Worm (Caenorhabditis elegans) whole organism, early embryonic: ENCODE data around the gene Y39B6A.9.

Source experiments
- B0310.2 ChIP-seq: sonication (generic microtip); optimal IDR thresholded peaks from 2 replicates; lab custom pipeline; 2016; ENCODE audit warnings: mild to moderate bottlenecking, missing genetic modification characterization, missing compliant biosample characterization
- F13C5.2 ChIP-seq: sonication (generic microtip); optimal IDR thresholded peaks from 2 replicates; lab custom pipeline; 2017; ENCODE audit warnings: mild to moderate bottlenecking, missing genetic modification characterization, inconsistent platforms, missing compliant biosample characterization
- aly-1 ChIP-seq: sonication (generic microtip); optimal IDR thresholded peaks from 2 replicates; lab custom pipeline; 2016; ENCODE audit warnings: missing genetic modification characterization, missing compliant biosample characterization
- ama-1 ChIP-seq: fragments of 150-350 bp; optimal IDR thresholded peaks from 2 replicates; lab custom pipeline; 2014
- ceh-13 ChIP-seq: fragments of 200-800 bp; sonication (Bioruptor generic); optimal IDR thresholded peaks from 2 replicates; lab custom pipeline; 2018; ENCODE audit warnings: mild to moderate bottlenecking, missing genetic modification characterization, missing compliant biosample characterization
- ceh-36 ChIP-seq: sonication (generic microtip); optimal IDR thresholded peaks from 2 replicates; lab custom pipeline; 2016; ENCODE audit warnings: missing genetic modification characterization, inconsistent platforms, missing compliant biosample characterization
- ets-7 ChIP-seq: sonication (generic microtip); optimal IDR thresholded peaks from 2 replicates; lab custom pipeline; 2016; ENCODE audit warnings: missing genotype, missing genetic modification characterization, missing compliant biosample characterization
- flt-1 ChIP-seq: fragments of 200-800 bp; sonication (Bioruptor generic); IDR thresholded peaks from 2 replicates; pipeline ENCODE4 v1.3.6; 2022; ENCODE audit warnings: missing genetic modification characterization, missing compliant biosample characterization
- hmbx-1 ChIP-seq: sonication (generic microtip); optimal IDR thresholded peaks from 2 replicates; lab custom pipeline; 2016; ENCODE audit warnings: mild to moderate bottlenecking, missing genetic modification characterization, missing compliant biosample characterization
- hmg-4 ChIP-seq: fragments of 200-800 bp; sonication (Bioruptor generic); optimal IDR thresholded peaks from 2 replicates; lab custom pipeline; 2018; ENCODE audit warnings: mild to moderate bottlenecking, missing genetic modification characterization, missing compliant biosample characterization
- hnd-1 ChIP-seq: sonication (generic microtip); optimal IDR thresholded peaks from 2 replicates; lab custom pipeline; 2016; ENCODE audit warnings: missing genetic modification characterization, missing compliant biosample characterization
- pes-1 ChIP-seq: fragments of 200-800 bp; sonication (Bioruptor generic); IDR thresholded peaks from 2 replicates; pipeline ENCODE4 v1.3.6; 2022; ENCODE audit warnings: missing genetic modification reagents, missing genetic modification characterization, missing compliant biosample characterization
- scrt-1 ChIP-seq: fragments of 200-800 bp; sonication (Bioruptor generic); IDR thresholded peaks from 2 replicates; pipeline ENCODE4 v1.3.6; 2022; ENCODE audit warnings: missing genetic modification characterization, missing compliant biosample characterization
- sea-1 ChIP-seq: fragments of 200-800 bp; sonication (Bioruptor generic); conservative IDR thresholded peaks from 2 replicates; pipeline ENCODE4 v1.3.6; 2022; ENCODE audit warnings: missing genetic modification characterization, missing compliant biosample characterization
- tbx-11 ChIP-seq: fragments of 200-800 bp; sonication (Bioruptor generic); IDR thresholded peaks from 2 replicates; pipeline ENCODE4 v1.3.6; 2022; ENCODE audit warnings: missing genetic modification characterization, missing compliant biosample characterization
- tbx-37 ChIP-seq: fragments of 200-800 bp; sonication (Bioruptor generic); conservative IDR thresholded peaks from 2 replicates; pipeline ENCODE4 v1.3.6; 2022; ENCODE audit warnings: missing genetic modification reagents, missing genetic modification characterization, missing compliant biosample characterization
- tra-4 ChIP-seq: sonication (generic microtip); optimal IDR thresholded peaks from 2 replicates; lab custom pipeline; 2017; ENCODE audit warnings: missing genetic modification characterization, missing compliant biosample characterization

The Y39B6A.9 gene

DNA sequence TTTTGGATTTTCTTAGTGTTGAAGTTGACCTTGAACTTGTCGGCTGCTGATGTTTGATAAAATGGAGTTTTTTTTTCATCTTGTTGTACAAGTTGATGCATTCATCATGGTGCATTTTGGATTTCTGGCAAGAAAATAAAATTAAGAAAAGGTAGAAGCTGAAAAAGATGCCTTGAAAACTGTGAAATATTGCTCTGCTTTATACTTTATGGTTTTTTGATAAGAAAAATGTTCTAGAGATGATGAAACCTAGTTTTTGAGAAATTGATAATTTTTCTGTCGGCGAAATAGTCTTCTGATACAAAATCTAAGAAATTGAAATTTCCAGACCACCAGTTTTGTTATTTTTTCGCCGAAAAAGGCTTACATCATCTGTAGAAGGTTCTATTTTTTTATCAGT is 16.0 kb downstream of the Y39B6A.9 start, which contains the start of gene Y39B6A.69:
Gene Y39B6A.69 (minus strand): TSS at position 101 of the 400 bp plus-strand sequence.
- no peak for TF ChIP-seq F13C5.2 (tag; lab: Kevin White, UChicago)
- no peak for TF ChIP-seq tra-4
- no peak for TF ChIP-seq ama-1 (lab: Kevin White, UChicago)
- TF ChIP-seq scrt-1 (GFP tag; lab: Robert Waterston, UW) = no peak
- no peak for TF ChIP-seq flt-1 (GFP tag; lab: Robert Waterston, UW)
- TF ChIP-seq aly-1 (tag; lab: Kevin White, UChicago) = no peak

DNA sequence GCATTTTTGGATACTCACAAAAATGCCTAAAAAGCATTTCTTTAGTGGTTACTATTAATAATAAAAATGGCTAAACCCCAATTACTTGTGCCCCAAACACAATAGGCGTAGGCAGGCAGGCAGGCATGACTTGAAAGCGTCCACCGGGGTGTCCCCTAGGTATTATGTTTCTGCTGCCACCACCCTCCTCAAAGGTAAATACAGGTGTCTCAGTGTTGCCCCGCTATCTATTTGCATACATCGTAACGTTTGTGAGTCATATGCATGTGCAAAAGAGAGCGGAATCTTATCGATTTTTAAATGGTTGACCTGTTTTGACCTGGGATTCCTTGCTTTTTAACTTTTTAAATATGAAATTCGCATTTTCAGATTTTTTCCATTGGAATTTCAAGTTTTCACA is 16.9 kb downstream of the Y39B6A.9 start:
- no peak for TF ChIP-seq sea-1 (GFP tag; lab: Robert Waterston, UW)
- no peak for TF ChIP-seq scrt-1 (GFP tag; lab: Robert Waterston, UW)
- no peak for TF ChIP-seq tbx-37 (GFP tag; lab: Robert Waterston, UW)
- TF ChIP-seq B0310.2 (tag; lab: Kevin White, UChicago) = no peak

DNA sequence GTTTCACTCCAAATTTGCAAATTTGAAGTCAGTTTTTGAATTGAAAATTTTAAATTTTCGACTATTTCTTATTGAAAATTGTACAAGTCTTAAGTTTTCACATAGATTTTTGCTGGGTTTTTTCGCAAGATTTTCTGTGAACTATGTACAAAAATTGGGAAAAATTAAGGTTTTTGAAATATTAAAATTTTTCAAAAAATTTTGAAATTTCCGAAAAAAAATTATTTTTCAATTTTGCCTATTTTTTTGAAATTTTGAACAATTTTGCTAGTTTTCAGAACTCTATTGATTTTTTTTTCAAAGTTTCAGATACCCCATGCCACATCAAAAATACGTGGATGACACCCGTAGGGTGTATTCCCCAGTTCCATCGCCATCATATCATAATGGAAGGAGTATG is 17.5 kb downstream of the Y39B6A.9 start, which contains the start of gene tsp-13:
Gene tsp-13 (plus strand): TSS at position 301 of the 400 bp plus-strand sequence.
- TF ChIP-seq sea-1 (GFP tag; lab: Robert Waterston, UW) (no peak), hmbx-1 (tag; lab: Kevin White, UChicago) (no peak), pes-1 (GFP tag; lab: Robert Waterston, UW) (no peak), B0310.2 (tag; lab: Kevin White, UChicago) (no peak), tbx-37 (GFP tag; lab: Robert Waterston, UW) (no peak), hnd-1 (tag; lab: Kevin White, UChicago) (no peak), ama-1 (lab: Kevin White, UChicago) (no peak), hmg-4 (no peak), aly-1 (tag; lab: Kevin White, UChicago) (no peak), tbx-11 (no peak)

DNA sequence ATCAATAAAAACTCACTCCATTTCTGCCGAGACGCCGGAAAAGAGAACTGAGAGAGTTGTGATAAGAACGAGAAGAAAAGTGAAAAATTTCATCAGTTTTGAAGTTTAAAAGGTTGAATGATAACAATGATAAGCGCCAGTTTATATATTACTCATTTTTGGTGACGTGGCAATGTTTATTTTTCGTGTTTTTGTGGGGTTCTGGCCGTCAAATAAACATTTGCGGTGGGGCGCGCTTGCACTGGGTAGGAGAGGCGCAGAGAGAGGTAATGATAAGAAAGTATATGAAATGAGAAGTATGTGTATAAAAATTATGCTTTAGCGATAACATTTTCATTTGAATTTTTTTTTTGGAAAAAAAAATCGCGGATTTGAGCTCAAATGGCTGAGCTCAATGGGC is 22.4 kb downstream of the Y39B6A.9 start, which contains the start of gene Y39B6A.5:
Gene Y39B6A.5 (minus strand): TSS at position 214 of the 400 bp plus-strand sequence.
- TF ChIP-seq pes-1 (GFP tag; lab: Robert Waterston, UW) (no peak), scrt-1 (GFP tag; lab: Robert Waterston, UW) (no peak), tra-4 (no peak), B0310.2 (tag; lab: Kevin White, UChicago) (no peak), tbx-37 (GFP tag; lab: Robert Waterston, UW) (no peak), tbx-11 (no peak), ama-1 (lab: Kevin White, UChicago) (no peak), hmg-4 (no peak)

DNA sequence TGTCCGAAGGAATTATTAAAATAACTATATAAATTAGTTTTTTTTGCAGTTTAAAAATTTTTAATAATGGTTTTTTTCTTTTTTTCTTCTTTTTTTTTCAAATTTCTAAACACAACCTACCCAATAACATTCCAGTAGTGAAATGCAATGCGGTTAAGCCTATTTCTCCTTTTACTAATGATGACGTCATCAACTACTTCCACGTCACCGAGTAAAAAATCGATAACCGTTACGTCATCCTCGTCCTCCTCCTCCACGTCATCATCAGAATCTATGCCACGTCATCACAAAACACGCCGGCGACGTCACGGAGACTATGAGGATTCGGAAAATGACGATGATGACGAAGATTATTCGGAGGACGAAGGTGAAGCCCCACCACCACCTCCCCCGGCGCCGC is 38.3 kb downstream of the Y39B6A.9 start, which contains the start of gene hot-2:
Gene hot-2 (plus strand): TSS at position 134 of the 400 bp plus-strand sequence.
- TF ChIP-seq tbx-37 (GFP tag; lab: Robert Waterston, UW) = no peak
- TF ChIP-seq aly-1 (tag; lab: Kevin White, UChicago) = no peak
- no peak for TF ChIP-seq ama-1 (lab: Kevin White, UChicago)
- TF ChIP-seq tbx-11 = no peak
- no peak for TF ChIP-seq B0310.2 (tag; lab: Kevin White, UChicago)
- TF ChIP-seq pes-1 (GFP tag; lab: Robert Waterston, UW) = no peak
- TF ChIP-seq hnd-1 (tag; lab: Kevin White, UChicago) = no peak
- TF ChIP-seq tra-4 = no peak
- no peak for TF ChIP-seq sea-1 (GFP tag; lab: Robert Waterston, UW)

DNA sequence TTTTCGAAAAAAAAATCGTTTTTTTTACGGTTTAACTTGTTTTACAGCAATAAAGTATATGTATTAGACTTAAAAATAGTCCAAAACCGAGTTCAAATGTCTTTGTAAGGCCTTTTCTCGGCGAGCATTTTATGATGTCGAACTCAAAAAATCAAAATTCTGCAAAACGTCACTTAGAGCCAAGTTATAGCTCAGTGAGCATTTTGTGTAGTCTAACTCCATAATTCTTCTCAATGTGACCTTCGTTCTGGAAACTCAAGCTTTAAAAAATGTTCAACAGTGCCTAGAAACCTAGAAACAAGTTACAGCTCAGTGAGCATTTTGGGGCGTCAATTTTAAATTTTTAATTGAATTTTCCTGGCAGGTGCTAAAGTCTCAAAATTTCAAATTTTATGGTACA is 39.4 kb downstream of the Y39B6A.9 start:
- no peak for TF ChIP-seq pes-1 (GFP tag; lab: Robert Waterston, UW)
- no peak for TF ChIP-seq ceh-13 (GFP tag; lab: Kevin White, UChicago)
- TF ChIP-seq hnd-1 (tag; lab: Kevin White, UChicago) = no peak
- no peak for TF ChIP-seq scrt-1 (GFP tag; lab: Robert Waterston, UW)
- TF ChIP-seq B0310.2 (tag; lab: Kevin White, UChicago) = no peak
- TF ChIP-seq ama-1 (lab: Kevin White, UChicago) = no peak
- TF ChIP-seq tra-4 = no peak
- TF ChIP-seq ets-7 (tag; lab: Kevin White, UChicago) = no peak
- TF ChIP-seq ceh-36 (tag; lab: Kevin White, UChicago) = no peak
- TF ChIP-seq aly-1 (tag; lab: Kevin White, UChicago) = no peak
- TF ChIP-seq hmg-4 = no peak
- no peak for TF ChIP-seq flt-1 (GFP tag; lab: Robert Waterston, UW)
- TF ChIP-seq F13C5.2 (tag; lab: Kevin White, UChicago) = no peak
- TF ChIP-seq tbx-11 = no peak
- TF ChIP-seq sea-1 (GFP tag; lab: Robert Waterston, UW) = no peak
- no peak for TF ChIP-seq tbx-37 (GFP tag; lab: Robert Waterston, UW)
- no peak for TF ChIP-seq hmbx-1 (tag; lab: Kevin White, UChicago)

DNA sequence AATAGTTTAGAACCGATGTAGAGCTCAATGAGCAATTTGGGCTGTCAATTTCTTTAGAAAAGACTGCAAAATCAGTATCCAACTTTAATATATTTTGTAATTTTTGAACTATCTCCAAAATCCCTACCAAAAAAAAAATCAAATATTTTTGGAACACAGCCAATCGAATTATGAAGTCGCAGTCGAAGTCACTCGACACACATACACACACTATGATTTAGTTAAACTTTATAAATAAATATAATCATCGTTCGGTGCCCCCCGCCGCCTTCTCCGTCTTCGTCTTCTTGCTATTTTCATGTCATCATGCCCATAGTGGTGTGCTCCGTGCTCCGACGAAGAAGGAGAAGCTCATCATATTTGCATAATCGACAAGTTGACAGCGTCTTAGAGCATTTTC is 40.8 kb downstream of the Y39B6A.9 start:
- TF ChIP-seq sea-1 (GFP tag; lab: Robert Waterston, UW) (no peak), flt-1 (GFP tag; lab: Robert Waterston, UW) (no peak), pes-1 (GFP tag; lab: Robert Waterston, UW) (no peak), hmg-4 (no peak), aly-1 (tag; lab: Kevin White, UChicago) (no peak), scrt-1 (GFP tag; lab: Robert Waterston, UW) (no peak), tbx-37 (GFP tag; lab: Robert Waterston, UW) (no peak), ets-7 (tag; lab: Kevin White, UChicago) (no peak), tbx-11 (no peak), ceh-13 (GFP tag; lab: Kevin White, UChicago) (no peak), tra-4 (no peak), ama-1 (lab: Kevin White, UChicago) (no peak), ceh-36 (tag; lab: Kevin White, UChicago) (no peak), hmbx-1 (tag; lab: Kevin White, UChicago) (no peak)

DNA sequence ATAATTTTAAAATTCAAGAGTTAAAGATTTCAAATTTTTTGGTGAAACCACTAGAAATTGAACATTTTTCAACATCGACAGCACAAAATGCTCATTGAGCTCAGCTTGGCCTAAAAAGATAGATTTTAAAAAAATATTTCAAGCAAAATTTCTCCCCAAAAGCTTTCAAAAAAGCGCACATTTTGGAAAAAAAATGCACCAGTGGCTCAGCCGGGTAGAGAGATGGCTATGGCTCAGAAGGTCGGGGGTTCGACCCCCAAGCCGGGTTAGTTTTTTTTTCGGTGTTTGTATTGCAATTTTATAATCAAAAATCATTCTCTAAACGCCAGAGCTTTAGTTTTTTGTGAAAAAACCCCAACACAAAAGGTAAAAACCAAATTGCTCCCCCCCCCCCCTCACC is 41.5 kb downstream of the Y39B6A.9 start:
- TF ChIP-seq hmbx-1 (tag; lab: Kevin White, UChicago) (no peak), scrt-1 (GFP tag; lab: Robert Waterston, UW) (no peak), ama-1 (lab: Kevin White, UChicago) (no peak), sea-1 (GFP tag; lab: Robert Waterston, UW) (no peak), tbx-11 (no peak), tra-4 (no peak), F13C5.2 (tag; lab: Kevin White, UChicago) (no peak), ets-7 (tag; lab: Kevin White, UChicago) (no peak), aly-1 (tag; lab: Kevin White, UChicago) (no peak), ceh-36 (tag; lab: Kevin White, UChicago) (no peak)
